Fruit fly (Drosophila melanogaster) whole organism, prepupa: ENCODE results near the gene CG42299.

Experiments
- Blimp-1 ChIP-seq: fragments of 200-800 bp; sonication (Bioruptor generic); optimal IDR thresholded peaks from 3 replicates; lab custom pipeline; 2017; ENCODE audit warnings: missing biosample characterization, missing genetic modification characterization, mild to moderate bottlenecking, moderate library complexity, missing genetic modification reagents
- CG10631 ChIP-seq: fragments of 200-800 bp; sonication (Bioruptor generic); optimal IDR thresholded peaks from 2 replicates; lab custom pipeline; 2016; ENCODE audit warnings: missing biosample characterization, missing genetic modification characterization
- CG11294 ChIP-seq: fragments of 200-800 bp; sonication (Bioruptor generic); IDR thresholded peaks from 2 replicates; pipeline ENCODE4 v1.3.6; 2022; ENCODE audit warnings: missing biosample characterization, missing genetic modification characterization
- CG11902 ChIP-seq: fragments of 200-800 bp; sonication (Bioruptor generic); optimal IDR thresholded peaks from 3 replicates; lab custom pipeline; 2016; ENCODE audit warnings: missing biosample characterization, missing genetic modification characterization
- CG15336 ChIP-seq: fragments of 200-800 bp; sonication (Bioruptor generic); IDR thresholded peaks from 2 replicates; pipeline ENCODE4 v1.3.6; 2022; ENCODE audit warnings: missing biosample characterization, missing genetic modification characterization
- CG32006 ChIP-seq: fragments of 200-800 bp; sonication (Bioruptor generic); optimal IDR thresholded peaks from 3 replicates; lab custom pipeline; 2017; ENCODE audit warnings: missing biosample characterization, mild to moderate bottlenecking, missing genetic modification characterization
- CG4318 ChIP-seq: fragments of 200-800 bp; sonication (Bioruptor generic); optimal IDR thresholded peaks from 3 replicates; lab custom pipeline; 2017; ENCODE audit warnings: missing biosample characterization, mild to moderate bottlenecking, missing genetic modification characterization
- CG6163 ChIP-seq: fragments of 200-800 bp; sonication (Bioruptor generic); IDR thresholded peaks from 3 replicates; pipeline ENCODE4 v1.3.6; 2022; ENCODE audit warnings: missing biosample characterization, missing genetic modification characterization
- CG6808 ChIP-seq: fragments of 200-800 bp; sonication (Bioruptor generic); optimal IDR thresholded peaks from 3 replicates; lab custom pipeline; 2017; ENCODE audit warnings: missing biosample characterization, missing genetic modification characterization, mild to moderate bottlenecking, moderate library complexity, missing genetic modification reagents
- CG8119 ChIP-seq: fragments of 200-800 bp; sonication (Bioruptor generic); IDR thresholded peaks from 3 replicates; pipeline ENCODE4 v1.3.6; 2022; ENCODE audit warnings: missing biosample characterization, missing genetic modification characterization
- CG8319 ChIP-seq: fragments of 200-800 bp; sonication (Bioruptor generic); optimal IDR thresholded peaks from 3 replicates; lab custom pipeline; 2016; ENCODE audit warnings: missing biosample characterization, missing genetic modification characterization
- CG9139 ChIP-seq: fragments of 200-800 bp; sonication (Bioruptor generic); optimal IDR thresholded peaks from 3 replicates; lab custom pipeline; 2017; ENCODE audit warnings: missing biosample characterization, mild to moderate bottlenecking, missing genetic modification characterization
- Eip75B ChIP-seq: fragments of 200-800 bp; sonication (Bioruptor generic); optimal IDR thresholded peaks from 3 replicates; lab custom pipeline; 2016; ENCODE audit warnings: missing biosample characterization, missing genetic modification characterization
- Eip78C ChIP-seq: fragments of 200-800 bp; sonication (Bioruptor generic); peaks from one replicate; lab custom pipeline; 2016; ENCODE audit warnings: missing biosample characterization, missing genetic modification characterization
- Ets21C ChIP-seq: fragments of 200-800 bp; sonication (Bioruptor generic); optimal IDR thresholded peaks from 3 replicates; lab custom pipeline; 2016; ENCODE audit warnings: missing biosample characterization, missing genetic modification characterization
- Gug ChIP-seq: fragments of 200-800 bp; sonication (Bioruptor generic); IDR thresholded peaks from 2 replicates; pipeline ENCODE4 v1.3.6; 2022; ENCODE audit warnings: missing biosample characterization, missing genetic modification characterization
- Hr38 ChIP-seq: sonication (Bioruptor generic); optimal IDR thresholded peaks from 2 replicates; lab custom pipeline; 2016; ENCODE audit warnings: missing biosample characterization, missing genetic modification characterization
- Hr39 ChIP-seq: fragments of 200-800 bp; sonication (Bioruptor generic); optimal IDR thresholded peaks from 2 replicates; lab custom pipeline; 2016; ENCODE audit warnings: missing biosample characterization, missing genetic modification characterization
- Hr4 ChIP-seq: fragments of 200-800 bp; sonication (Bioruptor generic); optimal IDR thresholded peaks from 3 replicates; lab custom pipeline; 2016; ENCODE audit warnings: missing biosample characterization, missing genetic modification characterization
- Lpt ChIP-seq: fragments of 200-800 bp; sonication (Bioruptor generic); optimal IDR thresholded peaks from 3 replicates; lab custom pipeline; 2016; ENCODE audit warnings: missing biosample characterization, missing genetic modification characterization
- Met ChIP-seq: fragments of 200-800 bp; sonication (Bioruptor generic); optimal IDR thresholded peaks from 3 replicates; lab custom pipeline; 2016; ENCODE audit warnings: missing biosample characterization, missing genetic modification characterization
- OdsH ChIP-seq: fragments of 200-800 bp; sonication (Bioruptor generic); optimal IDR thresholded peaks from 3 replicates; lab custom pipeline; 2016; ENCODE audit warnings: missing biosample characterization, missing genetic modification characterization
- Smox ChIP-seq: fragments of 200-800 bp; sonication (Bioruptor generic); optimal IDR thresholded peaks from 3 replicates; lab custom pipeline; 2016; ENCODE audit warnings: missing biosample characterization, missing genetic modification characterization
- Sox14 ChIP-seq: fragments of 200-800 bp; sonication (Bioruptor generic); optimal IDR thresholded peaks from 3 replicates; lab custom pipeline; 2016; ENCODE audit warnings: missing biosample characterization, missing genetic modification characterization
- achi ChIP-seq: fragments of 200-800 bp; sonication (Bioruptor generic); optimal IDR thresholded peaks from 3 replicates; lab custom pipeline; 2016; ENCODE audit warnings: missing biosample characterization, missing genetic modification characterization
- acj6 ChIP-seq: fragments of 200-800 bp; sonication (Bioruptor generic); optimal IDR thresholded peaks from 3 replicates; lab custom pipeline; 2016; ENCODE audit warnings: missing biosample characterization, missing genetic modification characterization
- cyc ChIP-seq: fragments of 200-800 bp; sonication (Bioruptor generic); optimal IDR thresholded peaks from 3 replicates; lab custom pipeline; 2016; ENCODE audit warnings: missing biosample characterization, missing genetic modification characterization
- dac ChIP-seq: fragments of 200-800 bp; sonication (Bioruptor generic); optimal IDR thresholded peaks from 2 replicates; lab custom pipeline; 2017; ENCODE audit warnings: missing biosample characterization, mild to moderate bottlenecking, missing genetic modification characterization
- dsx ChIP-seq: fragments of 200-800 bp; optimal IDR thresholded peaks from 3 replicates; lab custom pipeline; 2019; ENCODE audit warnings: missing biosample characterization, mild to moderate bottlenecking, missing genetic modification characterization, moderate library complexity; ENCODE audit not compliant: poor library complexity, severe bottlenecking
- eg ChIP-seq: fragments of 200-800 bp; sonication (Bioruptor generic); IDR thresholded peaks from 3 replicates; pipeline ENCODE4 v1.3.6; 2022; ENCODE audit warnings: missing biosample characterization, missing genetic modification characterization
- esn ChIP-seq: fragments of 200-800 bp; sonication (Bioruptor generic); optimal IDR thresholded peaks from 2 replicates; lab custom pipeline; 2016; ENCODE audit warnings: missing biosample characterization, mild to moderate bottlenecking, missing genetic modification characterization, moderate library complexity
- fd59A ChIP-seq: fragments of 200-800 bp; sonication (Bioruptor generic); optimal IDR thresholded peaks from 2 replicates; lab custom pipeline; 2017; ENCODE audit warnings: missing biosample characterization, mild to moderate bottlenecking, missing genetic modification characterization, missing genetic modification reagents
- fd85E ChIP-seq: fragments of 200-800 bp; sonication (Bioruptor generic); optimal IDR thresholded peaks from 3 replicates; lab custom pipeline; 2016; ENCODE audit warnings: missing biosample characterization, missing genetic modification characterization
- fkh ChIP-seq: fragments of 200-800 bp; sonication (Bioruptor generic); optimal IDR thresholded peaks from 3 replicates; lab custom pipeline; 2017; ENCODE audit warnings: missing biosample characterization, mild to moderate bottlenecking, missing genetic modification characterization, moderate library complexity
- lz ChIP-seq: fragments of 200-800 bp; sonication (Bioruptor generic); optimal IDR thresholded peaks from 3 replicates; lab custom pipeline; 2016; ENCODE audit warnings: missing biosample characterization, missing genetic modification characterization
- ss ChIP-seq, 2 experiments: fragments of 200-800 bp; sonication (Bioruptor generic); optimal IDR thresholded peaks; 2 replicates in 1 of 2; 3 replicates in 1 of 2; lab custom pipeline; 2017 to 2018; ENCODE audit warnings: mild to moderate bottlenecking in 2 of 2, missing biosample characterization in 2 of 2, missing genetic modification characterization in 2 of 2, moderate library complexity in 1 of 2
- svp ChIP-seq: fragments of 200-800 bp; sonication (Bioruptor generic); peaks from one replicate; lab custom pipeline; 2016; ENCODE audit warnings: missing biosample characterization, missing genetic modification characterization
- topi ChIP-seq: fragments of 200-800 bp; sonication (Bioruptor generic); optimal IDR thresholded peaks from 3 replicates; lab custom pipeline; 2016; ENCODE audit warnings: missing biosample characterization, missing genetic modification characterization
- vri ChIP-seq: fragments of 200-800 bp; sonication (Bioruptor generic); optimal IDR thresholded peaks from 3 replicates; lab custom pipeline; 2016; ENCODE audit warnings: missing biosample characterization, mild to moderate bottlenecking, missing genetic modification characterization

The CG42299 gene

DNA sequence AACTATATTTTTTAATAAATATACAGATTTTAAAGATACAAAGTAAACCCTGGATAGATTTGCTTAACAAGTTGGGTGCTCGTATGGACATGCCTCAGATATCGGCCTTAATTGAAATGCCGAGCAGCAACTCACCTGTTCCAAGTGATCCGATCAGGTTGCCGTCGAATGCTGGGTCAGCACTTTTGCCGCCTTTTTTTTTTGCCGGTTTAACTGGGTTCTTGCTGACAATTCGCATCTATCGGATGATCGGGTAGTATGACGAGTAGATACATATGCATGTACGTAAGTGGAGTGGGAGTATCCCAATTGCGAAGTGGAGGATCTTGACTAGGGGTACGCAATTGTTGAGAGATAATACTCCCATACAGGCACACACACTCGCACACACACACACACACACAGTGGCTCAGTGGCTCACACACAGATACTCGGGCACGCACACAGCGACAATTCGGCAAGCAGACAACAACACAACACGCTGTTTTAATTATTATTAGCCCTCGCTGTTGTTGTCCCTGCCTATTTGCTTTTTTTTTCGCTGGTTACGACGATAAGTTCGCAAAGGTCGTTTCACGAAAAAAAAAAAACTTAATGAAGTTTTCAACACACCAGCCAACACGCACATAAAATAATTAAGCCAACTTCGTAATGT is 17.5 kb upstream of the CG42299 start:
- TF ChIP-seq vri (GFP tag; lab: Kevin White, UChicago) (peak; percentile 51), achi (GFP tag; lab: Kevin White, UChicago) (no peak), fkh (peak; percentile 20)

DNA sequence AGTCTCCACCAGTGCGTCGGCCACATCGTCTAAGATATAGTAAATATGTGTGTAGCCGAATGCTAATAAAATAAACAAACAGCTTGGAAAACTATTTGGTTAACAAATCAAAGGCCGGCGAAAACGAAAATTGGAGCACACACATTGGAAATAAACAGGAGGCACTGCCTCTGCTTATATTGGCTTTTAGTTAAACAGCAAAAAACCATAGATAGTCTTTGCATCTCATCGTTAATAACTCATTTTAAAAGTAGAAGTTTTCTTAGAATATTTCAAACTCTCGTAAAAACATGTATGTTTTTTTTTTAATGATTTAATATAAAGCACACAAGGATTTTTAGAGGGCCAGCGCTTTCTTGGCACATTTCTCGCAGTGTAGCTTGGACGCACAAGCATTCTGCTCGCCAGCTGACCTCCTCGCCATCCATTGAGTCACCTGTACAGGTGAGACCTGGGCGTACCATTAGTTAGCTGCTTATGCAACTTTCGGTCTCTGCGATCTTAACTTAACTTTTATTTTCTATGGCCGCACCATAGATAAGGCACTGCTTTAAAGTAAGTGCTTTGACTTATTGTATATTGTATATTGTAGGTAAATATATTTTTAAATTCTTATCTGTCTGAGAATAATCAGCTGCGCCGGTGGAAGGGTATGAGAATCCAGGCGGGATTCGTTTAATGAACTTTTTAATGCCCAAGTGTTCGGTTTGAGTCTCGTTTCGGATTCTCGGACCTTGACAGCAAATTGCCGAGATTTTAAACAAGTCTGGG is 16.4 kb upstream of the CG42299 start:
- TF ChIP-seq Met (no peak), Sox14 (GFP tag; lab: Kevin White, UChicago) (no peak), dsx (GFP tag; lab: Kevin White, UChicago) (no peak), CG6163 (GFP tag; lab: Robert Waterston, UW) (peak; percentile 22; the same call in 1 of the 3 replicates), acj6 (GFP tag; lab: Kevin White, UChicago) (no peak), Eip78C (GFP tag; lab: Kevin White, UChicago) (peak; percentile 41), CG4318 (peak; percentile 11), CG9139 (GFP tag; lab: Kevin White, UChicago) (no peak), CG15336 (peak; percentile 35; the same call in 1 of the 2 replicates), Hr38 (GFP tag; lab: Kevin White, UChicago) (no peak), CG8119 (GFP tag; lab: Robert Waterston, UW) (0 out of 3 replicates have a peak, but pooled peaks have one; percentile 30), CG11902 (GFP tag; lab: Kevin White, UChicago) (no peak), topi (peak; percentile 5), cyc (GFP tag; lab: Kevin White, UChicago) (no peak), vri (GFP tag; lab: Kevin White, UChicago) (peak; percentile 34), fkh (peak; percentile 66), svp (GFP tag; lab: Kevin White, UChicago) (peak; percentile 71), achi (GFP tag; lab: Kevin White, UChicago) (no peak), Ets21C (GFP tag; lab: Kevin White, UChicago) (no peak), CG6808 (GFP tag; lab: Kevin White, UChicago) (no peak), fd59A (GFP tag; lab: Kevin White, UChicago) (no peak), CG10631 (GFP tag; lab: Kevin White, UChicago) (no peak), esn (peak; percentile 7), Smox (GFP tag; lab: Kevin White, UChicago) (no peak), ss (GFP tag; optimal IDR thresholded peaks at IDR 0.05; lab: Kevin White, UChicago) (no peak)
- TF ChIP-seq, all 60 proteins: peak for 10

DNA sequence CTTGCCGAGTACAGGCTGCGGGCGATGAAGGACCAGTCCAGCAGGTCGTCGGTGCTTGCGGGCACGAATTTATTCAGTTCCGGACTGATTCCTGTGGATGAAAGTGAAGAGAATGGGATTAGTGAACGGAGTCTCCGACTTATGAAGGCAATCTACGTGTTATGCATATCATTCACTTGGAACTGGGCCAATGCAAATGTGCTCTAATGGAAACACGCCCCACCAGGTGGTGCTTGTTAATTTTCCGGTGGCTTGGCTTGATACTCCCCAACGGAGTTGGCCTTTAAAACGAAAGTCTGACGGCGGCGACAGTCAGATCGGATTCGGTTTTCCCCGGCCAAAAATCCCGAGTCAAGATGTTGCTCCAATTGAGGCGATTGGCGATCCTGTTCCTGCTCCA is 11.9 kb upstream of the CG42299 start, which contains the start of gene Alp11:
Gene Alp11 (plus strand): TSS at position 301 of the 400 bp plus-strand sequence.
- no peak for TF ChIP-seq acj6 (GFP tag; lab: Kevin White, UChicago)
- no peak for TF ChIP-seq eg (GFP tag; lab: Robert Waterston, UW)
- no peak for TF ChIP-seq Hr39 (GFP tag; lab: Kevin White, UChicago)
- TF ChIP-seq dac (GFP tag; lab: Kevin White, UChicago) = no peak
- no peak for TF ChIP-seq dsx (GFP tag; lab: Kevin White, UChicago)
- TF ChIP-seq CG4318 = no peak
- no peak for TF ChIP-seq lz (GFP tag; lab: Kevin White, UChicago)
- TF ChIP-seq OdsH (GFP tag; lab: Kevin White, UChicago) = no peak
- no peak for TF ChIP-seq Blimp-1 (GFP tag; lab: Kevin White, UChicago)
- no peak for TF ChIP-seq CG32006 (GFP tag; lab: Kevin White, UChicago)
- no peak for TF ChIP-seq CG6163 (GFP tag; lab: Robert Waterston, UW)
- no peak for TF ChIP-seq fd85E (GFP tag; lab: Kevin White, UChicago)
- TF ChIP-seq CG8319 (GFP tag; lab: Kevin White, UChicago) = no peak
- no peak for TF ChIP-seq CG11294 (GFP tag; lab: Robert Waterston, UW)
- no peak for TF ChIP-seq Lpt (GFP tag; lab: Kevin White, UChicago)
- no peak for TF ChIP-seq Gug (GFP tag; lab: Robert Waterston, UW)
- no peak for TF ChIP-seq Eip75B (GFP tag; lab: Kevin White, UChicago)
- no peak for TF ChIP-seq Hr4
- no peak for TF ChIP-seq Sox14 (GFP tag; lab: Kevin White, UChicago)
